Worm (Caenorhabditis elegans) whole organism, young adult: ENCODE results near the gene atx-2.

ENCODE experiments used
- B0019.2 ChIP-seq: fragments of 200-800 bp; sonication (Bioruptor generic); conservative IDR thresholded peaks from 2 replicates; pipeline ENCODE4 v1.3.6; 2022; ENCODE audit warnings: missing genetic modification reagents, missing genetic modification characterization, missing compliant biosample characterization
- B0261.1 ChIP-seq: sonication (generic microtip); optimal IDR thresholded peaks from 2 replicates; lab custom pipeline; 2016; ENCODE audit warnings: mild to moderate bottlenecking, missing genetic modification characterization, moderate library complexity, missing compliant biosample characterization
- B0336.3 ChIP-seq: fragments of 200-800 bp; sonication (Bioruptor generic); IDR thresholded peaks from 2 replicates; pipeline ENCODE4 v1.3.6; 2022; ENCODE audit warnings: missing genetic modification characterization, missing compliant biosample characterization
- C06A6.2 ChIP-seq: fragments of 200-800 bp; sonication (Bioruptor generic); conservative IDR thresholded peaks from 2 replicates; pipeline ENCODE4 v1.3.6; 2022; ENCODE audit warnings: missing genetic modification characterization, missing compliant biosample characterization
- D2030.7 ChIP-seq: fragments of 200-800 bp; sonication (Bioruptor generic); IDR thresholded peaks from 2 replicates; pipeline ENCODE4 v1.3.6; 2022; ENCODE audit warnings: missing genetic modification reagents, missing genetic modification characterization, missing compliant biosample characterization
- F37B4.10 ChIP-seq: fragments of 200-800 bp; sonication (Bioruptor generic); IDR thresholded peaks from 2 replicates; pipeline ENCODE4 v1.3.6; 2022; ENCODE audit warnings: missing genetic modification characterization, missing compliant biosample characterization
- F55B11.4 ChIP-seq: sonication (generic microtip); optimal IDR thresholded peaks from 2 replicates; lab custom pipeline; 2016; ENCODE audit warnings: missing compliant biosample characterization, missing genetic modification characterization, borderline replicate concordance; ENCODE audit not compliant: insufficient read depth
- K11D2.4 ChIP-seq: fragments of 200-800 bp; sonication (Bioruptor generic); IDR thresholded peaks from 2 replicates; pipeline ENCODE4 v1.3.6; 2022; ENCODE audit warnings: missing genetic modification reagents, missing genetic modification characterization, missing compliant biosample characterization
- T07F8.4 ChIP-seq: sonication (generic microtip); optimal IDR thresholded peaks from 2 replicates; lab custom pipeline; 2016; ENCODE audit warnings: mild to moderate bottlenecking, missing genetic modification characterization, moderate library complexity, missing compliant biosample characterization
- T26A5.8 ChIP-seq: sonication (generic microtip); optimal IDR thresholded peaks from 2 replicates; lab custom pipeline; 2016; ENCODE audit warnings: missing genetic modification characterization, missing compliant biosample characterization
- Y53F4B.3 ChIP-seq: fragments of 200-800 bp; sonication (Bioruptor generic); IDR thresholded peaks from 2 replicates; pipeline ENCODE4 v1.3.6; 2022; ENCODE audit warnings: missing genetic modification reagents, missing genetic modification characterization, missing compliant biosample characterization
- ZK185.1 ChIP-seq: sonication (generic microtip); optimal IDR thresholded peaks from 2 replicates; lab custom pipeline; 2016; ENCODE audit warnings: mild to moderate bottlenecking, missing genetic modification characterization, missing compliant biosample characterization; ENCODE audit not compliant: poor library complexity, severe bottlenecking
- akir-1 ChIP-seq: fragments of 200-800 bp; sonication (Bioruptor generic); optimal IDR thresholded peaks from 2 replicates; lab custom pipeline; 2018; ENCODE audit warnings: mild to moderate bottlenecking, missing genetic modification characterization, moderate library complexity, missing compliant biosample characterization
- ama-1 ChIP-seq, 3 experiments: fragments of 150-350 bp in 1 of 3; sonication (generic microtip) in 2 of 3; optimal IDR thresholded peaks; 2 replicates each; lab custom pipeline; 2014 to 2018; ENCODE audit warnings: missing biosample characterization in 2 of 3, missing genetic modification characterization in 2 of 3, missing genetic modification reagents in 2 of 3
- aptf-2 ChIP-seq: fragments of 200-800 bp; sonication (Bioruptor generic); conservative IDR thresholded peaks from 2 replicates; pipeline ENCODE4 v1.3.6; 2022; ENCODE audit warnings: missing genetic modification reagents, missing genetic modification characterization, missing compliant biosample characterization
- bed-2 ChIP-seq: fragments of 200-800 bp; sonication (Bioruptor generic); IDR thresholded peaks from 2 replicates; pipeline ENCODE4 v1.3.6; 2022; ENCODE audit warnings: missing genetic modification reagents, missing genetic modification characterization, missing compliant biosample characterization
- ccch-3 ChIP-seq: fragments of 200-800 bp; sonication (Bioruptor generic); optimal IDR thresholded peaks from 2 replicates; lab custom pipeline; 2018; ENCODE audit warnings: mild to moderate bottlenecking, missing genetic modification characterization, missing compliant biosample characterization
- cebp-1 ChIP-seq, 2 experiments: fragments of 200-800 bp in 1 of 2; sonication (Bioruptor generic) in 1 of 2; sonication (generic microtip) in 1 of 2; IDR thresholded peaks in 1 of 2; optimal IDR thresholded peaks in 1 of 2; 2 replicates each; pipeline versions ENCODE4 v1.3.6 to Lab custom; 2017 to 2022; ENCODE audit warnings: missing compliant biosample characterization in 2 of 2, missing genetic modification characterization in 2 of 2, mild to moderate bottlenecking in 1 of 2, missing genetic modification reagents in 1 of 2, moderate library complexity in 1 of 2
- cebp-2 ChIP-seq: fragments of 200-800 bp; sonication (Bioruptor generic); IDR thresholded peaks from 2 replicates; pipeline ENCODE4 v1.3.6; 2022; ENCODE audit warnings: missing genetic modification characterization, missing compliant biosample characterization
- ceh-58 ChIP-seq: fragments of 200-800 bp; sonication (Bioruptor generic); IDR thresholded peaks from 2 replicates; pipeline ENCODE4 v1.3.6; 2022; ENCODE audit warnings: missing genetic modification characterization, missing compliant biosample characterization
- die-1 ChIP-seq: sonication (generic microtip); optimal IDR thresholded peaks from 2 replicates; lab custom pipeline; 2016; ENCODE audit warnings: missing genotype, mild to moderate bottlenecking, missing genetic modification characterization, missing compliant biosample characterization
- efl-1 ChIP-seq: fragments of 150-350 bp; optimal IDR thresholded peaks from 2 replicates; lab custom pipeline; 2014; ENCODE audit warnings: missing biosample characterization, missing genetic modification reagents, missing genetic modification characterization
- egrh-3 ChIP-seq: fragments of 200-800 bp; sonication (Bioruptor generic); IDR thresholded peaks from 2 replicates; pipeline ENCODE4 v1.3.6; 2022; ENCODE audit warnings: missing genetic modification reagents, missing genetic modification characterization, missing compliant biosample characterization
- fkh-3 ChIP-seq: sonication (generic microtip); optimal IDR thresholded peaks from 2 replicates; lab custom pipeline; 2016; ENCODE audit warnings: mild to moderate bottlenecking, missing genetic modification characterization, missing compliant biosample characterization
- him-1 ChIP-seq: sonication (generic microtip); optimal IDR thresholded peaks from 2 replicates; lab custom pipeline; 2016; ENCODE audit warnings: missing genotype, missing genetic modification reagents, missing genetic modification characterization, missing compliant biosample characterization
- hmg-20 ChIP-seq: fragments of 200-800 bp; sonication (Bioruptor generic); IDR thresholded peaks from 2 replicates; pipeline ENCODE4 v1.3.6; 2022; ENCODE audit warnings: missing genetic modification reagents, missing genetic modification characterization, missing compliant biosample characterization
- let-526 ChIP-seq: fragments of 200-800 bp; sonication (Bioruptor generic); IDR thresholded peaks from 2 replicates; pipeline ENCODE4 v1.3.6; 2022; ENCODE audit warnings: missing genetic modification reagents, missing genetic modification characterization, missing compliant biosample characterization
- let-607 ChIP-seq, 2 experiments: fragments of 200-800 bp in 1 of 2; sonication (Bioruptor generic) in 1 of 2; sonication (generic microtip) in 1 of 2; optimal IDR thresholded peaks; 2 replicates each; lab custom pipeline; 2016 to 2018; ENCODE audit warnings: mild to moderate bottlenecking in 2 of 2, missing compliant biosample characterization in 2 of 2, missing genetic modification characterization in 2 of 2, moderate library complexity in 2 of 2, missing genotype in 1 of 2
- lin-26 ChIP-seq: fragments of 200-800 bp; sonication (Bioruptor generic); IDR thresholded peaks from 2 replicates; pipeline ENCODE4 v1.3.6; 2022; ENCODE audit warnings: missing genetic modification reagents, missing genetic modification characterization, missing compliant biosample characterization
- lin-40 ChIP-seq: sonication (generic microtip); optimal IDR thresholded peaks from 2 replicates; lab custom pipeline; 2016; ENCODE audit warnings: missing genetic modification characterization, mild to moderate bottlenecking, missing compliant biosample characterization, missing genotype, missing genetic modification reagents
- madf-10 ChIP-seq: sonication (generic microtip); optimal IDR thresholded peaks from 2 replicates; lab custom pipeline; 2016; ENCODE audit warnings: mild to moderate bottlenecking, missing genetic modification characterization, missing compliant biosample characterization
- madf-6 ChIP-seq: fragments of 200-800 bp; sonication (Bioruptor generic); IDR thresholded peaks from 2 replicates; pipeline ENCODE4 v1.3.6; 2022; ENCODE audit warnings: missing genetic modification reagents, missing genetic modification characterization, missing compliant biosample characterization
- mcd-1 ChIP-seq: fragments of 200-800 bp; sonication (Bioruptor generic); IDR thresholded peaks from 2 replicates; pipeline ENCODE4 v1.3.6; 2022; ENCODE audit warnings: missing genetic modification reagents, missing genetic modification characterization, missing compliant biosample characterization
- nfya-1 ChIP-seq: sonication (generic microtip); optimal IDR thresholded peaks from 2 replicates; lab custom pipeline; 2017; ENCODE audit warnings: antibody characterized with exemption, missing compliant biosample characterization, missing genetic modification characterization, borderline replicate concordance; ENCODE audit not compliant: insufficient read depth
- nhr-27 ChIP-seq: fragments of 200-800 bp; sonication (Bioruptor generic); optimal IDR thresholded peaks from 2 replicates; lab custom pipeline; 2018; ENCODE audit warnings: mild to moderate bottlenecking, missing genetic modification characterization, moderate library complexity, missing compliant biosample characterization
- nhr-80 ChIP-seq: sonication (generic microtip); optimal IDR thresholded peaks from 2 replicates; lab custom pipeline; 2016; ENCODE audit warnings: missing genetic modification characterization, missing compliant biosample characterization
- sdz-38 ChIP-seq: sonication (generic microtip); optimal IDR thresholded peaks from 2 replicates; lab custom pipeline; 2016; ENCODE audit warnings: missing genotype, missing genetic modification characterization, missing compliant biosample characterization
- snpc-1.1 ChIP-seq: sonication (generic microtip); optimal IDR thresholded peaks from 2 replicates; lab custom pipeline; 2017; ENCODE audit warnings: missing genetic modification characterization, mild to moderate bottlenecking, missing compliant biosample characterization, antibody characterized with exemption, moderate library complexity, missing genotype, missing genetic modification reagents; ENCODE audit not compliant: insufficient read depth
- snpc-1.3 ChIP-seq: sonication (generic microtip); optimal IDR thresholded peaks from 2 replicates; lab custom pipeline; 2017; ENCODE audit warnings: missing genetic modification characterization, mild to moderate bottlenecking, missing compliant biosample characterization, antibody characterized with exemption, moderate library complexity, missing genotype, missing genetic modification reagents; ENCODE audit not compliant: insufficient read depth
- snpc-4 ChIP-seq, 5 experiments: fragments of 150-350 bp in 1 of 5; sonication (generic microtip) in 4 of 5; optimal IDR thresholded peaks; 2 replicates each; lab custom pipeline; 2014 to 2018; ENCODE audit warnings: missing genetic modification characterization in 5 of 5, missing biosample characterization in 3 of 5, antibody characterized with exemption in 2 of 5, mild to moderate bottlenecking in 2 of 5, missing compliant biosample characterization in 2 of 5, missing genotype in 2 of 5, moderate library complexity in 2 of 5, missing genetic modification reagents in 1 of 5
- tbp1 ChIP-seq: fragments of 200-800 bp; sonication (Bioruptor generic); optimal IDR thresholded peaks from 2 replicates; lab custom pipeline; 2018; ENCODE audit warnings: mild to moderate bottlenecking, missing genetic modification characterization, missing compliant biosample characterization
- unc-130 ChIP-seq: sonication (generic microtip); optimal IDR thresholded peaks from 2 replicates; lab custom pipeline; 2016; ENCODE audit warnings: missing genetic modification reagents, missing genetic modification characterization, missing compliant biosample characterization
- zfh-2 ChIP-seq: fragments of 200-800 bp; sonication (Bioruptor generic); conservative IDR thresholded peaks from 2 replicates; pipeline ENCODE4 v1.3.6; 2022; ENCODE audit warnings: missing genetic modification reagents, missing genetic modification characterization, missing compliant biosample characterization
- ztf-18 ChIP-seq: sonication (generic microtip); optimal IDR thresholded peaks from 2 replicates; lab custom pipeline; 2016; ENCODE audit warnings: missing genotype, mild to moderate bottlenecking, missing genetic modification characterization, missing compliant biosample characterization
- ztf-26 ChIP-seq: sonication (generic microtip); optimal IDR thresholded peaks from 2 replicates; lab custom pipeline; 2017; ENCODE audit warnings: missing genetic modification characterization, missing compliant biosample characterization

The atx-2 gene

ce11 chrIII:10505943-10506698 is 44.9 kb downstream of the atx-2 start (continued):
- TF ChIP-seq snpc-1.1 (tag; lab: Kevin White, UChicago) (peak; percentile 45), T26A5.8 (tag; lab: Kevin White, UChicago) (no peak), C06A6.2 (no peak), B0261.1 (no peak), F37B4.10 (GFP tag; lab: Robert Waterston, UW) (0 out of 2 replicates have a peak, but pooled peaks have one; percentile 6), Y53F4B.3 (GFP tag; lab: Robert Waterston, UW) (no peak; the same call in 1 of the 2 replicates), bed-2 (GFP tag; lab: Robert Waterston, UW) (no peak), aptf-2 (no peak), die-1 (tag; lab: Kevin White, UChicago) (peak; percentile 22), ccch-3 (GFP tag; lab: Kevin White, UChicago) (no peak), D2030.7 (GFP tag; lab: Robert Waterston, UW) (peak; percentile 88), snpc-1.3 (tag; lab: Kevin White, UChicago) (peak; percentile 80), nfya-1 (tag; lab: Kevin White, UChicago) (no peak), efl-1 (peak; percentile 20), hmg-20 (GFP tag; lab: Robert Waterston, UW) (peak; percentile 10; the same call in 1 of the 2 replicates), nhr-27 (tag; lab: Kevin White, UChicago) (peak; percentile 21), let-526 (GFP tag; lab: Robert Waterston, UW) (no peak), let-607 (tag; optimal IDR thresholded peaks at IDR 0.05; lab: Kevin White, UChicago) (no peak), B0336.3 (GFP tag; lab: Robert Waterston, UW) (peak; percentile 97), ztf-26 (tag; lab: Kevin White, UChicago) (no peak), mcd-1 (GFP tag; lab: Robert Waterston, UW) (peak; percentile 55), ama-1 (optimal IDR thresholded peaks at IDR 0.05; lab: Kevin White, UChicago) (peak; percentile 55), ama-1 (GFP tag; optimal IDR thresholded peaks at IDR 0.05; lab: Kevin White, UChicago) (peak in 1 of 2 experiments; percentile 91), B0019.2 (GFP tag; lab: Robert Waterston, UW) (peak; percentile 26), nhr-80 (tag; lab: Kevin White, UChicago) (no peak), snpc-4 (GFP tag; optimal IDR thresholded peaks at IDR 0.05; lab: Kevin White, UChicago) (peak; percentile 51), snpc-4 (tag; optimal IDR thresholded peaks at IDR 0.05; lab: Kevin White, UChicago) (peak in 3 of 4 experiments; percentile 9 to 78 (median 29)), F55B11.4 (tag; lab: Kevin White, UChicago) (no peak), lin-40 (tag; lab: Kevin White, UChicago) (no peak), cebp-2 (GFP tag; lab: Robert Waterston, UW) (no peak), madf-10 (tag; lab: Kevin White, UChicago) (no peak), K11D2.4 (GFP tag; lab: Robert Waterston, UW) (no peak), unc-130 (GFP tag; lab: Kevin White, UChicago) (peak; percentile 51), ceh-58 (GFP tag; lab: Robert Waterston, UW) (peak; percentile 78), lin-26 (GFP tag; lab: Robert Waterston, UW) (peak; percentile 96), zfh-2 (GFP tag; lab: Robert Waterston, UW) (peak; percentile 80), madf-6 (GFP tag; lab: Robert Waterston, UW) (peak; percentile 83), egrh-3 (GFP tag; lab: Robert Waterston, UW) (no peak; the same call in 1 of the 2 replicates), sdz-38 (tag; lab: Kevin White, UChicago) (no peak), tbp1 (peak; percentile 62), ZK185.1 (tag; lab: Kevin White, UChicago) (no peak), ztf-18 (tag; lab: Kevin White, UChicago) (no peak), T07F8.4 (no peak), fkh-3 (tag; lab: Kevin White, UChicago) (no peak), him-1 (tag; lab: Kevin White, UChicago) (no peak), cebp-1 (GFP tag; IDR thresholded peaks at IDR 0.05; lab: Robert Waterston, UW) (no peak), cebp-1 (tag; optimal IDR thresholded peaks at IDR 0.05; lab: Kevin White, UChicago) (peak; percentile 76), akir-1 (GFP tag; lab: Kevin White, UChicago) (no peak)
